Worm (Caenorhabditis elegans) whole organism, young adult: Measurements from ENCODE around the gene vha-7.
"Not testable (repeated sequence)": the region's sequence is repeated elsewhere in the genome, so short reads cannot be mapped to it uniquely, and the experiment has no call there.

ENCODE experiments used
- C17E4.6 ChIP-seq: fragments of 200-800 bp; sonication (Bioruptor generic); IDR thresholded peaks from 2 replicates; pipeline ENCODE4 v1.3.6; 2022; ENCODE audit warnings: missing genetic modification reagents, missing genetic modification characterization, missing compliant biosample characterization
- D2030.7 ChIP-seq: fragments of 200-800 bp; sonication (Bioruptor generic); IDR thresholded peaks from 2 replicates; pipeline ENCODE4 v1.3.6; 2022; ENCODE audit warnings: missing genetic modification reagents, missing genetic modification characterization, missing compliant biosample characterization
- F49E8.2 ChIP-seq: sonication (generic microtip); optimal IDR thresholded peaks from 3 replicates; lab custom pipeline; 2017; ENCODE audit warnings: missing genetic modification characterization, mild to moderate bottlenecking, missing compliant biosample characterization, antibody characterized with exemption, moderate library complexity; ENCODE audit not compliant: insufficient read depth
- F52B5.7 ChIP-seq: sonication (generic microtip); optimal IDR thresholded peaks from 2 replicates; lab custom pipeline; 2016; ENCODE audit warnings: mild to moderate bottlenecking, missing genetic modification characterization, missing compliant biosample characterization
- K11D2.4 ChIP-seq: fragments of 200-800 bp; sonication (Bioruptor generic); IDR thresholded peaks from 2 replicates; pipeline ENCODE4 v1.3.6; 2022; ENCODE audit warnings: missing genetic modification reagents, missing genetic modification characterization, missing compliant biosample characterization
- K12H6.12 ChIP-seq: fragments of 200-800 bp; sonication (Bioruptor generic); optimal IDR thresholded peaks from 2 replicates; lab custom pipeline; 2018; ENCODE audit warnings: mild to moderate bottlenecking, missing genetic modification characterization, missing compliant biosample characterization
- Y79H2A.3 ChIP-seq: fragments of 200-800 bp; sonication (Bioruptor generic); conservative IDR thresholded peaks from 2 replicates; pipeline ENCODE4 v1.3.6; 2022; ENCODE audit warnings: missing genetic modification reagents, missing genetic modification characterization, missing compliant biosample characterization
- attf-3 ChIP-seq: fragments of 200-800 bp; sonication (Bioruptor generic); conservative IDR thresholded peaks from 2 replicates; pipeline ENCODE4 v1.3.6; 2022; ENCODE audit warnings: missing genetic modification reagents, missing genetic modification characterization, missing compliant biosample characterization
- bed-2 ChIP-seq: fragments of 200-800 bp; sonication (Bioruptor generic); IDR thresholded peaks from 2 replicates; pipeline ENCODE4 v1.3.6; 2022; ENCODE audit warnings: missing genetic modification reagents, missing genetic modification characterization, missing compliant biosample characterization
- ceh-27 ChIP-seq: fragments of 200-800 bp; sonication (Bioruptor generic); optimal IDR thresholded peaks from 2 replicates; lab custom pipeline; 2018; ENCODE audit warnings: mild to moderate bottlenecking, missing genetic modification characterization, moderate library complexity, missing compliant biosample characterization
- dpff-1 ChIP-seq: sonication (generic microtip); optimal IDR thresholded peaks from 2 replicates; lab custom pipeline; 2017; ENCODE audit warnings: mild to moderate bottlenecking, missing genetic modification characterization, missing compliant biosample characterization
- dpl-1 ChIP-seq: fragments of 150-350 bp; optimal IDR thresholded peaks from 2 replicates; lab custom pipeline; 2014; ENCODE audit warnings: missing biosample characterization, missing genetic modification reagents, missing genetic modification characterization
- efl-1 ChIP-seq: fragments of 150-350 bp; optimal IDR thresholded peaks from 2 replicates; lab custom pipeline; 2014; ENCODE audit warnings: missing biosample characterization, missing genetic modification reagents, missing genetic modification characterization
- egl-44 ChIP-seq: fragments of 200-800 bp; sonication (Bioruptor generic); IDR thresholded peaks from 2 replicates; pipeline ENCODE4 v1.3.6; 2022; ENCODE audit warnings: missing genetic modification reagents, missing genetic modification characterization, missing compliant biosample characterization
- ekl-4 ChIP-seq: fragments of 200-800 bp; sonication (Bioruptor generic); IDR thresholded peaks from 2 replicates; pipeline ENCODE4 v1.3.6; 2022; ENCODE audit warnings: missing genetic modification reagents, missing genetic modification characterization, missing compliant biosample characterization
- let-526 ChIP-seq: fragments of 200-800 bp; sonication (Bioruptor generic); IDR thresholded peaks from 2 replicates; pipeline ENCODE4 v1.3.6; 2022; ENCODE audit warnings: missing genetic modification reagents, missing genetic modification characterization, missing compliant biosample characterization
- lin-26 ChIP-seq: fragments of 200-800 bp; sonication (Bioruptor generic); IDR thresholded peaks from 2 replicates; pipeline ENCODE4 v1.3.6; 2022; ENCODE audit warnings: missing genetic modification reagents, missing genetic modification characterization, missing compliant biosample characterization
- lin-35 ChIP-seq, 3 experiments: fragments of 150-350 bp in 2 of 3; sonication (generic microtip) in 1 of 3; optimal IDR thresholded peaks; 2 replicates each; lab custom pipeline; 2014 to 2018; ENCODE audit warnings: missing biosample characterization in 3 of 3, missing genetic modification characterization in 3 of 3, missing genetic modification reagents in 3 of 3
- lir-1 ChIP-seq: fragments of 200-800 bp; sonication (Bioruptor generic); conservative IDR thresholded peaks from 2 replicates; pipeline ENCODE4 v1.3.6; 2022; ENCODE audit warnings: missing genetic modification reagents, missing genetic modification characterization, missing compliant biosample characterization
- lsl-1 ChIP-seq: fragments of 200-800 bp; sonication (Bioruptor generic); optimal IDR thresholded peaks from 2 replicates; lab custom pipeline; 2018; ENCODE audit warnings: mild to moderate bottlenecking, missing genetic modification characterization, moderate library complexity, missing compliant biosample characterization
- nfya-2 ChIP-seq: fragments of 200-800 bp; sonication (Bioruptor generic); IDR thresholded peaks from 2 replicates; pipeline ENCODE4 v1.3.6; 2022; ENCODE audit warnings: missing genetic modification reagents, missing genetic modification characterization, missing compliant biosample characterization
- nfyb-1 ChIP-seq: fragments of 200-800 bp; sonication (Bioruptor generic); IDR thresholded peaks from 2 replicates; pipeline ENCODE4 v1.3.6; 2022; ENCODE audit warnings: missing genetic modification reagents, missing genetic modification characterization, missing compliant biosample characterization
- rec-8 ChIP-seq, 2 experiments: sonication (generic microtip); optimal IDR thresholded peaks; 2 replicates each; lab custom pipeline; 2016; ENCODE audit warnings: mild to moderate bottlenecking in 2 of 2, missing genetic modification characterization in 2 of 2, missing genetic modification reagents in 2 of 2, missing genotype in 2 of 2, missing biosample characterization in 1 of 2, missing compliant biosample characterization in 1 of 2, moderate library complexity in 1 of 2
- rpc-1 ChIP-seq, 2 experiments: fragments of 150-350 bp in 1 of 2; sonication (generic microtip) in 1 of 2; optimal IDR thresholded peaks; 2 replicates each; lab custom pipeline; 2014 to 2018; ENCODE audit warnings: missing biosample characterization in 1 of 2, missing genetic modification characterization in 1 of 2, missing genetic modification reagents in 1 of 2, missing genotype in 1 of 2
- snpc-3.4 ChIP-seq: sonication (generic microtip); optimal IDR thresholded peaks from 2 replicates; lab custom pipeline; 2017; ENCODE audit warnings: missing genetic modification characterization, mild to moderate bottlenecking, missing compliant biosample characterization, antibody characterized with exemption, moderate library complexity, missing genotype, missing genetic modification reagents
- somi-1 ChIP-seq: fragments of 200-800 bp; sonication (Bioruptor generic); optimal IDR thresholded peaks from 2 replicates; lab custom pipeline; 2018; ENCODE audit warnings: mild to moderate bottlenecking, missing genetic modification characterization, missing compliant biosample characterization
- tbx-9 ChIP-seq: sonication (generic microtip); optimal IDR thresholded peaks from 2 replicates; lab custom pipeline; 2016; ENCODE audit warnings: borderline replicate concordance, missing genetic modification characterization, inconsistent platforms, missing compliant biosample characterization
- unc-130 ChIP-seq: sonication (generic microtip); optimal IDR thresholded peaks from 2 replicates; lab custom pipeline; 2016; ENCODE audit warnings: missing genetic modification reagents, missing genetic modification characterization, missing compliant biosample characterization
- unc-62 ChIP-seq: fragments of 150-350 bp; optimal IDR thresholded peaks from 2 replicates; lab custom pipeline; 2014; ENCODE audit warnings: missing biosample characterization, missing genetic modification reagents, missing genetic modification characterization
- zfh-2 ChIP-seq: fragments of 200-800 bp; sonication (Bioruptor generic); conservative IDR thresholded peaks from 2 replicates; pipeline ENCODE4 v1.3.6; 2022; ENCODE audit warnings: missing genetic modification reagents, missing genetic modification characterization, missing compliant biosample characterization
- ztf-25 ChIP-seq: fragments of 200-800 bp; sonication (Bioruptor generic); IDR thresholded peaks from 2 replicates; pipeline ENCODE4 v1.3.6; 2022; ENCODE audit warnings: missing genetic modification reagents, missing genetic modification characterization, missing compliant biosample characterization

The vha-7 gene

ce11 chrIV:12630922-12631321 is 9.3 kb upstream of the vha-7 start, which contains the start of gene ark-1:
ark-1 (minus strand) TSS chrIV:12631022.
- TF ChIP-seq lsl-1 (GFP tag; lab: Kevin White, UChicago) (peak; percentile 22), K11D2.4 (no peak)

- TF ChIP-seq lin-26 (no peak), rpc-1 (optimal IDR thresholded peaks at IDR 0.05; lab: Kevin White, UChicago) (no peak), rpc-1 (tag; optimal IDR thresholded peaks at IDR 0.05; lab: Kevin White, UChicago) (no peak), let-526 (GFP tag; lab: Robert Waterston, UW) (no peak), F49E8.2 (tag; lab: Kevin White, UChicago) (no peak), zfh-2 (no peak), efl-1 (GFP tag; lab: Kevin White, UChicago) (no peak), unc-130 (GFP tag; lab: Kevin White, UChicago) (no peak)
Observed at ce11 chrIV:12632430-12632829, 7.8 kb upstream of the vha-7 start.

- no peak for TF ChIP-seq bed-2 (GFP tag; lab: Robert Waterston, UW)
- TF ChIP-seq dpl-1 (GFP tag; lab: Kevin White, UChicago) = no peak
- no peak for TF ChIP-seq nfyb-1
- no peak for TF ChIP-seq K11D2.4
- no peak for TF ChIP-seq unc-62 (GFP tag; lab: Kevin White, UChicago)
- no peak for TF ChIP-seq lin-35 (GFP tag; optimal IDR thresholded peaks at IDR 0.05; lab: Kevin White, UChicago)
- TF ChIP-seq attf-3 (GFP tag; lab: Robert Waterston, UW) = no peak
- no peak for TF ChIP-seq C17E4.6 (GFP tag; lab: Robert Waterston, UW)
- TF ChIP-seq, all 124 proteins: peak for 0
Observed at ce11 chrIV:12633825-12634224, 6.4 kb upstream of the vha-7 start.

- TF ChIP-seq dpl-1 (GFP tag; lab: Kevin White, UChicago) (no peak), tbx-9 (tag; lab: Kevin White, UChicago) (no peak), let-526 (GFP tag; lab: Robert Waterston, UW) (no peak), D2030.7 (no peak), F52B5.7 (tag; lab: Kevin White, UChicago) (no peak), K12H6.12 (tag; lab: Kevin White, UChicago) (no peak), ekl-4 (GFP tag; lab: Robert Waterston, UW) (no peak), snpc-3.4 (tag; lab: Kevin White, UChicago) (no peak), lin-35 (GFP tag; optimal IDR thresholded peaks at IDR 0.05; lab: Kevin White, UChicago) (no peak)
Observed at ce11 chrIV:12637340-12637739, 2.9 kb upstream of the vha-7 start.

- TF ChIP-seq ztf-25 (GFP tag; lab: Robert Waterston, UW); egl-44 (GFP tag; lab: Robert Waterston, UW); lin-26: not testable (repeated sequence)
- TF ChIP-seq, all 124 proteins: peak for 0; not testable (repeated sequence) for 124
Observed at ce11 chrIV:12639311-12639710, 951 bp upstream of the vha-7 start, which contains the start of gene C26H9A.3. C26H9A.3 (minus strand) TSS chrIV:12639411.

ce11 chrIV:12640875-12641860 is 906 bp downstream of the vha-7 start:
- no peak for TF ChIP-seq somi-1
- no peak for TF ChIP-seq attf-3 (GFP tag; lab: Robert Waterston, UW)
- no peak for TF ChIP-seq rec-8 (tag; optimal IDR thresholded peaks at IDR 0.05; lab: Kevin White, UChicago)
- no peak for TF ChIP-seq Y79H2A.3 (GFP tag; lab: Robert Waterston, UW)
- no peak for TF ChIP-seq snpc-3.4 (tag; lab: Kevin White, UChicago)
- no peak for TF ChIP-seq lir-1 (GFP tag; lab: Robert Waterston, UW)
- no peak for TF ChIP-seq nfya-2 (GFP tag; lab: Robert Waterston, UW)
- TF ChIP-seq ceh-27 (GFP tag; lab: Kevin White, UChicago) = no peak
- TF ChIP-seq dpff-1 (tag; lab: Kevin White, UChicago) = no peak
- no peak for TF ChIP-seq unc-130 (GFP tag; lab: Kevin White, UChicago)
- TF ChIP-seq, all 124 proteins: peak for 0
